Fruit fly (Drosophila melanogaster): ENCODE data around the gene Osi23.

DNA sequence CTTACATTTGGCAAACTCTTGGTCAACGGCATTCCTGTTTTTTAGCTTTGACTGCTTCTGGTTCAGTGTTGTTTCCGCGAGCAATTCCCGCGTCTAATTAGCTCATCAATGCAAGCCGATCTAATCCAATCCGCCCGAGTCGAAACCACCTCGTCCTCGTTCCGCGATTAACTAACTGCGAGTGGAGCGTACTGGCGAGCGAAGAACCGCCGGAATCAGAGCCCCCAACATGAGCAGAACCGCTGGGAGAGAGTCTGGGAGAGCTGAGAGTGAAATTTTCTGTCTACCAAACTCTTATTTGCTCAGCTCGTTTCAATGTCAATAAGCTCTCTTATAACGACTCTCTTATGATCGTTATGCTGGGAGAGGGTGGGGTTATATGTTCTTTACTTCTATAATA lies 5.4 kb upstream of the Osi23 start:
- no peak for TF ChIP-seq BEAF-32 (GFP tag; optimal IDR thresholded peaks at IDR 0.05)
- no peak for TF ChIP-seq run (tag; optimal IDR thresholded peaks at IDR 0.05)
- no peak for TF ChIP-seq nmo (GFP tag; optimal IDR thresholded peaks at IDR 0.05)
- no peak for TF ChIP-seq usp (GFP tag; optimal IDR thresholded peaks at IDR 0.05)
- TF ChIP-seq salm (tag; optimal IDR thresholded peaks at IDR 0.05), result peak; percentile 17

All from whole organism, embryonic.